Fruit fly (Drosophila melanogaster) whole organism, embryonic: ENCODE measurements around the gene Ptp36E.

Source experiments
- Atf3 ChIP-seq: fragments of 200-800 bp; sonication (Bioruptor generic); optimal IDR thresholded peaks from 3 replicates; lab custom pipeline; 2016; ENCODE audit warnings: missing biosample characterization, missing genetic modification characterization
- BEAF-32 ChIP-seq: fragments of 200-800 bp; sonication (Bioruptor generic); optimal IDR thresholded peaks from 3 replicates; lab custom pipeline; 2017; ENCODE audit warnings: missing biosample characterization, missing genetic modification characterization, mild to moderate bottlenecking, moderate library complexity, missing genetic modification reagents
- CG11504 ChIP-seq: fragments of 200-800 bp; sonication (Bioruptor generic); optimal IDR thresholded peaks from 3 replicates; lab custom pipeline; 2019; ENCODE audit warnings: missing biosample characterization, mild to moderate bottlenecking, missing genetic modification characterization, moderate library complexity
- CG1233 ChIP-seq: fragments of 200-800 bp; sonication (Bioruptor generic); optimal IDR thresholded peaks from 4 replicates; lab custom pipeline; 2018; ENCODE audit warnings: missing biosample characterization, mild to moderate bottlenecking, missing genetic modification characterization
- CG1602 ChIP-seq: fragments of 200-800 bp; sonication (Bioruptor generic); optimal IDR thresholded peaks from 3 replicates; lab custom pipeline; 2016; ENCODE audit warnings: missing biosample characterization, missing genetic modification characterization
- CG17361 ChIP-seq: fragments of 200-800 bp; sonication (Bioruptor generic); IDR thresholded peaks from 3 replicates; pipeline ENCODE4 v1.3.6; 2022; ENCODE audit warnings: missing biosample characterization, missing genetic modification characterization
- CG5953 ChIP-seq: fragments of 200-800 bp; sonication (Bioruptor generic); IDR thresholded peaks from 2 replicates; pipeline ENCODE4 v1.3.6; 2022; ENCODE audit warnings: missing biosample characterization, missing genetic modification characterization
- CG9215 ChIP-seq: fragments of 200-800 bp; sonication (Bioruptor generic); IDR thresholded peaks from 2 replicates; pipeline ENCODE4 v1.3.6; 2022; ENCODE audit warnings: missing biosample characterization, missing genetic modification characterization
- D ChIP-seq, 2 experiments: fragments of 200-800 bp in 1 of 2; fragments of >200 bp in 1 of 2; sonication (Bioruptor generic) in 1 of 2; optimal IDR thresholded peaks; 2 replicates in 1 of 2; 3 replicates in 1 of 2; lab custom pipeline; 2017; ENCODE audit warnings: mild to moderate bottlenecking in 1 of 2, missing biosample characterization in 1 of 2, missing genetic modification characterization in 1 of 2, missing genetic modification reagents in 1 of 2
- Fer3 ChIP-seq: fragments of 200-800 bp; sonication (Bioruptor generic); optimal IDR thresholded peaks from 2 replicates; lab custom pipeline; 2018; ENCODE audit warnings: missing biosample characterization, mild to moderate bottlenecking, missing genetic modification characterization, moderate library complexity
- GATAe ChIP-seq: fragments of 200-800 bp; sonication (Bioruptor generic); conservative IDR thresholded peaks from 2 replicates; pipeline ENCODE4 v1.3.6; 2022; ENCODE audit warnings: missing biosample characterization, missing genetic modification characterization
- H15 ChIP-seq: fragments of 200-800 bp; sonication (Bioruptor generic); IDR thresholded peaks from 3 replicates; pipeline ENCODE4 v1.3.6; 2022; ENCODE audit warnings: missing biosample characterization, missing genetic modification characterization
- HmgZ ChIP-seq: fragments of 200-800 bp; sonication (Bioruptor generic); optimal IDR thresholded peaks from 2 replicates; lab custom pipeline; 2018; ENCODE audit warnings: missing biosample characterization, mild to moderate bottlenecking, missing genetic modification characterization
- Hr39 ChIP-seq: fragments of >200 bp; optimal IDR thresholded peaks from 2 replicates; lab custom pipeline; 2017
- MBD-R2 ChIP-seq: fragments of 200-800 bp; sonication (Bioruptor generic); IDR thresholded peaks from 2 replicates; pipeline ENCODE4 v1.3.6; 2022; ENCODE audit warnings: missing biosample characterization, missing genetic modification characterization
- Meics ChIP-seq: fragments of 200-800 bp; sonication (Bioruptor generic); optimal IDR thresholded peaks from 2 replicates; lab custom pipeline; 2017; ENCODE audit warnings: missing biosample characterization, mild to moderate bottlenecking, missing genetic modification characterization
- Myb ChIP-seq: fragments of 200-800 bp; sonication (Bioruptor generic); optimal IDR thresholded peaks from 2 replicates; lab custom pipeline; 2016; ENCODE audit warnings: missing biosample characterization, missing genetic modification characterization
- Rfx ChIP-seq: fragments of 200-800 bp; sonication (Bioruptor generic); IDR thresholded peaks from 2 replicates; pipeline ENCODE4 v1.3.6; 2022; ENCODE audit warnings: missing biosample characterization, missing genetic modification characterization
- Ssrp ChIP-seq: fragments of 200-800 bp; sonication (Bioruptor generic); optimal IDR thresholded peaks from 2 replicates; lab custom pipeline; 2018; ENCODE audit warnings: missing biosample characterization, mild to moderate bottlenecking, missing genetic modification characterization, moderate library complexity
- ase ChIP-seq: fragments of 200-800 bp; sonication (Bioruptor generic); IDR thresholded peaks from 3 replicates; pipeline ENCODE4 v1.3.6; 2022; ENCODE audit warnings: missing biosample characterization, missing genetic modification characterization
- croc ChIP-seq: fragments of 200-800 bp; sonication (Bioruptor generic); conservative IDR thresholded peaks from 3 replicates; pipeline ENCODE4 v1.3.6; 2022; ENCODE audit warnings: missing biosample characterization, missing genetic modification characterization
- ems ChIP-seq: fragments of 200-800 bp; sonication (Bioruptor generic); optimal IDR thresholded peaks from 3 replicates; lab custom pipeline; 2016; ENCODE audit warnings: missing biosample characterization, missing genetic modification characterization
- fd3F ChIP-seq: fragments of 200-800 bp; sonication (Bioruptor generic); optimal IDR thresholded peaks from 2 replicates; lab custom pipeline; 2018; ENCODE audit warnings: missing biosample characterization, mild to moderate bottlenecking, missing genetic modification characterization, moderate library complexity
- fd64A ChIP-seq: fragments of 200-800 bp; sonication (Bioruptor generic); optimal IDR thresholded peaks from 3 replicates; lab custom pipeline; 2018; ENCODE audit warnings: missing biosample characterization, mild to moderate bottlenecking, missing genetic modification characterization
- fu2 ChIP-seq: fragments of 200-800 bp; sonication (Bioruptor generic); optimal IDR thresholded peaks from 2 replicates; lab custom pipeline; 2016; ENCODE audit warnings: missing biosample characterization, missing genetic modification characterization
- gfzf ChIP-seq: fragments of 200-800 bp; sonication (Bioruptor generic); optimal IDR thresholded peaks from 2 replicates; lab custom pipeline; 2016; ENCODE audit warnings: missing biosample characterization, mild to moderate bottlenecking, missing genetic modification characterization, moderate library complexity
- gro ChIP-seq: fragments of 200-800 bp; sonication (Bioruptor generic); optimal IDR thresholded peaks from 2 replicates; lab custom pipeline; 2016; ENCODE audit warnings: missing biosample characterization, missing genetic modification characterization
- gsb ChIP-seq: fragments of 200-800 bp; sonication (Bioruptor generic); IDR thresholded peaks from 2 replicates; pipeline ENCODE4 v1.3.6; 2022; ENCODE audit warnings: missing biosample characterization, missing genetic modification characterization
- jumu ChIP-seq: fragments of 200-800 bp; sonication (Bioruptor generic); optimal IDR thresholded peaks from 3 replicates; lab custom pipeline; 2016; ENCODE audit warnings: missing biosample characterization, missing genetic modification characterization
- kah ChIP-seq: fragments of 200-800 bp; sonication (Bioruptor generic); optimal IDR thresholded peaks from 2 replicates; lab custom pipeline; 2018; ENCODE audit warnings: missing biosample characterization, mild to moderate bottlenecking, missing genetic modification characterization
- lilli ChIP-seq: fragments of 200-800 bp; sonication (Bioruptor generic); optimal IDR thresholded peaks from 3 replicates; lab custom pipeline; 2016; ENCODE audit warnings: missing biosample characterization, missing genetic modification characterization
- maf-S ChIP-seq: fragments of 200-800 bp; sonication (Bioruptor generic); optimal IDR thresholded peaks from 2 replicates; lab custom pipeline; 2016; ENCODE audit warnings: missing biosample characterization, missing genetic modification characterization
- nerfin-1 ChIP-seq: fragments of 200-800 bp; sonication (Bioruptor generic); optimal IDR thresholded peaks from 3 replicates; lab custom pipeline; 2019; ENCODE audit warnings: missing biosample characterization, mild to moderate bottlenecking, missing genetic modification characterization, moderate library complexity
- nerfin-2 ChIP-seq: fragments of 200-800 bp; sonication (Bioruptor generic); IDR thresholded peaks from 2 replicates; pipeline ENCODE4 v1.3.6; 2022; ENCODE audit warnings: missing biosample characterization, missing genetic modification characterization; ENCODE audit not compliant: partially characterized antibody
- onecut ChIP-seq: fragments of 200-800 bp; sonication (Bioruptor generic); IDR thresholded peaks from 2 replicates; pipeline ENCODE4 v1.3.6; 2022; ENCODE audit warnings: missing biosample characterization, missing genetic modification characterization
- rib ChIP-seq: fragments of 200-800 bp; sonication (Bioruptor generic); IDR thresholded peaks from 2 replicates; pipeline ENCODE4 v1.3.6; 2022; ENCODE audit warnings: missing biosample characterization, missing genetic modification characterization
- sqz ChIP-seq: fragments of 200-800 bp; sonication (Bioruptor generic); optimal IDR thresholded peaks from 3 replicates; lab custom pipeline; 2018; ENCODE audit warnings: missing biosample characterization, mild to moderate bottlenecking, missing genetic modification characterization
- sr ChIP-seq: fragments of 200-800 bp; sonication (Bioruptor generic); IDR thresholded peaks from 3 replicates; pipeline ENCODE4 v1.3.6; 2022; ENCODE audit warnings: missing biosample characterization, missing genetic modification characterization
- toy ChIP-seq: fragments of 200-800 bp; sonication (Bioruptor generic); IDR thresholded peaks from 2 replicates; pipeline ENCODE4 v1.3.6; 2022; ENCODE audit warnings: missing biosample characterization, missing genetic modification characterization
- vvl ChIP-seq: fragments of 200-800 bp; sonication (Bioruptor generic); IDR thresholded peaks from 2 replicates; pipeline ENCODE4 v1.3.6; 2022; ENCODE audit warnings: missing biosample characterization, missing genetic modification characterization
- wdn ChIP-seq: fragments of 200-800 bp; sonication (Bioruptor generic); IDR thresholded peaks from 2 replicates; pipeline ENCODE4 v1.3.6; 2022; ENCODE audit warnings: missing biosample characterization, missing genetic modification characterization
- wek ChIP-seq: fragments of 200-800 bp; sonication (Bioruptor generic); optimal IDR thresholded peaks from 3 replicates; lab custom pipeline; 2018; ENCODE audit warnings: missing biosample characterization, mild to moderate bottlenecking, missing genetic modification characterization, moderate library complexity

Gene Ptp36E

dm6 chr2L:18136427-18136857, 48.4 kb downstream of the Ptp36E start (continued):
- TF ChIP-seq D (optimal IDR thresholded peaks at IDR 0.05; lab: Kevin White, UChicago) = no peak
- no peak for TF ChIP-seq D (GFP tag; optimal IDR thresholded peaks at IDR 0.05; lab: Kevin White, UChicago)
- peak; percentile 30; the same call in 1 of the 2 replicates for TF ChIP-seq wdn
- no peak for TF ChIP-seq jumu
- 0 out of 2 replicates have a peak, but pooled peaks have one; percentile 46 for TF ChIP-seq gsb (GFP tag; lab: Robert Waterston, UW)
- peak; percentile 90 for TF ChIP-seq rib (GFP tag; lab: Robert Waterston, UW)
- no peak for TF ChIP-seq nerfin-1 (tag; lab: Kevin White, UChicago)
- no peak for TF ChIP-seq gfzf (GFP tag; lab: Kevin White, UChicago)
- no peak; the same call in 1 of the 2 replicates for TF ChIP-seq toy (GFP tag; lab: Robert Waterston, UW)
- TF ChIP-seq ase (GFP tag; lab: Robert Waterston, UW) = no peak
- TF ChIP-seq fu2 (GFP tag; lab: Kevin White, UChicago) = peak; percentile 4
- no peak for TF ChIP-seq Atf3 (GFP tag; lab: Kevin White, UChicago)
- no peak for TF ChIP-seq maf-S (GFP tag; lab: Kevin White, UChicago)
- peak; percentile 35; the same call in 1 of the 2 replicates for TF ChIP-seq vvl
- peak; percentile 72 for TF ChIP-seq Meics
- TF ChIP-seq Fer3 (tag; lab: Kevin White, UChicago) = peak; percentile 52
- no peak for TF ChIP-seq MBD-R2
- TF ChIP-seq gro = peak; percentile 66
- TF ChIP-seq HmgZ (tag; lab: Kevin White, UChicago) = peak; percentile 12
- TF ChIP-seq onecut (GFP tag; lab: Robert Waterston, UW) = no peak
- TF ChIP-seq CG5953 (GFP tag; lab: Robert Waterston, UW) = no peak
- TF ChIP-seq CG1233 (GFP tag; lab: Kevin White, UChicago) = peak; percentile 42
- TF ChIP-seq lilli (GFP tag; lab: Kevin White, UChicago) = peak; percentile 46

dm6 chr2L:18134615-18135014, 50.2 kb downstream of the Ptp36E start:
- TF ChIP-seq BEAF-32 (GFP tag; lab: Kevin White, UChicago) (no peak), sr (GFP tag; lab: Robert Waterston, UW) (no peak), CG9215 (GFP tag; lab: Robert Waterston, UW) (no peak), Rfx (no peak), Myb (GFP tag; lab: Kevin White, UChicago) (no peak), fd3F (GFP tag; lab: Kevin White, UChicago) (no peak), ems (GFP tag; lab: Kevin White, UChicago) (no peak), Hr39 (lab: Kevin White, UChicago) (no peak), nerfin-2 (GFP tag; lab: Robert Waterston, UW) (no peak), GATAe (GFP tag; lab: Robert Waterston, UW) (no peak), kah (GFP tag; lab: Kevin White, UChicago) (no peak), wek (GFP tag; lab: Kevin White, UChicago) (no peak), CG1602 (no peak), CG11504 (tag; lab: Kevin White, UChicago) (no peak), CG17361 (GFP tag; lab: Robert Waterston, UW) (no peak), H15 (no peak), croc (GFP tag; lab: Robert Waterston, UW) (no peak), Ssrp (tag; lab: Kevin White, UChicago) (no peak), fd64A (GFP tag; lab: Kevin White, UChicago) (no peak), sqz (GFP tag; lab: Kevin White, UChicago) (no peak)
- TF ChIP-seq, all 482 proteins: peak for 0
